Worm (Caenorhabditis elegans) whole organism, L3 larva: ENCODE data around the gene F48G7.9.

Experiments used
- ama-1 ChIP-seq: fragments of 150-350 bp; optimal IDR thresholded peaks from 2 replicates; lab custom pipeline; 2018
- ceh-28 ChIP-seq: fragments of 150-350 bp; optimal IDR thresholded peaks from 2 replicates; lab custom pipeline; 2014; ENCODE audit warnings: missing biosample characterization, missing genetic modification reagents, missing genetic modification characterization
- fkh-2 ChIP-seq: fragments of 150-350 bp; optimal IDR thresholded peaks from 2 replicates; lab custom pipeline; 2014; ENCODE audit warnings: missing biosample characterization, missing genetic modification reagents, missing genetic modification characterization
- jun-1 ChIP-seq: fragments of 150-350 bp; optimal IDR thresholded peaks from 2 replicates; lab custom pipeline; 2014; ENCODE audit warnings: missing biosample characterization, missing genetic modification reagents, missing genetic modification characterization
- mdl-1 ChIP-seq: fragments of 150-350 bp; optimal IDR thresholded peaks from 2 replicates; lab custom pipeline; 2014; ENCODE audit warnings: missing biosample characterization, missing genetic modification characterization
- mml-1 ChIP-seq: fragments of 150-350 bp; sonication (generic microtip); optimal IDR thresholded peaks from 3 replicates; lab custom pipeline; 2014; ENCODE audit warnings: missing biosample characterization, missing genetic modification characterization
- nhr-25 ChIP-seq: sonication (generic microtip); optimal IDR thresholded peaks from 2 replicates; lab custom pipeline; 2017; ENCODE audit warnings: missing biosample characterization, missing genetic modification characterization
- nhr-43 ChIP-seq: sonication (generic microtip); optimal IDR thresholded peaks from 2 replicates; lab custom pipeline; 2016; ENCODE audit warnings: mild to moderate bottlenecking, missing genetic modification characterization, missing compliant biosample characterization; ENCODE audit not compliant: poor library complexity, severe bottlenecking
- pha-4 ChIP-seq: fragments of 150-350 bp; optimal IDR thresholded peaks from 2 replicates; lab custom pipeline; 2014; ENCODE audit warnings: missing biosample characterization, missing genetic modification reagents, missing genetic modification characterization
- unc-62 ChIP-seq: fragments of 150-350 bp; sonication (generic microtip); optimal IDR thresholded peaks from 4 replicates; lab custom pipeline; 2014; ENCODE audit warnings: missing biosample characterization, missing genetic modification reagents, missing genetic modification characterization
- zag-1 ChIP-seq: fragments of 150-350 bp; optimal IDR thresholded peaks from 2 replicates; lab custom pipeline; 2014; ENCODE audit warnings: missing biosample characterization, missing genetic modification characterization

ce11 chrV:598626-599025, 29.8 kb downstream of the F48G7.9 start:
- TF ChIP-seq unc-62 (GFP tag; lab: Kevin White, UChicago) (no peak), mdl-1 (tag; lab: Kevin White, UChicago) (no peak), jun-1 (tag; lab: Kevin White, UChicago) (no peak), mml-1 (no peak), fkh-2 (tag; lab: Kevin White, UChicago) (no peak), pha-4 (tag; lab: Kevin White, UChicago) (no peak), nhr-25 (tag; lab: Kevin White, UChicago) (no peak), zag-1 (tag; lab: Kevin White, UChicago) (no peak), nhr-43 (tag; lab: Kevin White, UChicago) (no peak), ceh-28 (tag; lab: Kevin White, UChicago) (no peak), ama-1 (lab: Kevin White, UChicago) (no peak)
